Worm (Caenorhabditis elegans): ENCODE measurements around the gene str-198.
"Not testable (repeated sequence)": the region's sequence is repeated elsewhere in the genome, so short reads cannot be mapped to it uniquely, and the experiment has no call there.

Gene str-198

ce11 chrV:16040140-16040827 is 7.3 kb upstream of the str-198 start, which contains the start of the genes his-4 and his-3:
Gene his-4, minus strand, starts transcription at chrV:16040515.
Gene his-3, plus strand, starts transcription at chrV:16040808.
- TF ChIP-seq lin-13 (GFP tag; optimal IDR thresholded peaks at IDR 0.05) (peak; percentile 24), nhr-25 (tag; optimal IDR thresholded peaks at IDR 0.05) (peak; percentile 85), nhr-129 (tag; optimal IDR thresholded peaks at IDR 0.05) (peak; percentile 27), sma-9 (GFP tag; optimal IDR thresholded peaks at IDR 0.05) (peak; percentile 59), fos-1 (tag; optimal IDR thresholded peaks at IDR 0.05) (peak; percentile 49), lsy-2 (tag; optimal IDR thresholded peaks at IDR 0.05) (peak in 1 of 2 experiments; percentile 38), sma-3 (GFP tag; optimal IDR thresholded peaks at IDR 0.05) (peak; percentile 39), ceh-16 (tag; optimal IDR thresholded peaks at IDR 0.05) (peak; percentile 95), F13H6.1 (tag; optimal IDR thresholded peaks at IDR 0.05) (peak; percentile 27), nhr-6 (tag; optimal IDR thresholded peaks at IDR 0.05) (peak; percentile 52)
- TF ChIP-seq sma-9 (tag; optimal IDR thresholded peaks at IDR 0.05), result not testable (repeated sequence)

- TF ChIP-seq nhr-21 (tag; optimal IDR thresholded peaks at IDR 0.05), result no peak
Measured at ce11 chrV:16041412-16041811, 6.2 kb upstream of the str-198 start.

ce11 chrV:16041925-16042742 is 5.5 kb upstream of the str-198 start, which contains the start of the genes his-2 and his-1:
Gene his-2, minus strand, starts transcription at chrV:16042283.
Gene his-1, plus strand, starts transcription at chrV:16042520.
- peak; percentile 19 for TF ChIP-seq nhr-25 (tag; optimal IDR thresholded peaks at IDR 0.05)

- TF ChIP-seq crh-2 (tag; optimal IDR thresholded peaks at IDR 0.05) (no peak), nhr-10 (tag; optimal IDR thresholded peaks at IDR 0.05) (no peak), unc-39 (tag; optimal IDR thresholded peaks at IDR 0.05) (no peak), gmeb-1 (tag; optimal IDR thresholded peaks at IDR 0.05) (no peak), lsy-2 (tag; optimal IDR thresholded peaks at IDR 0.05) (no peak), sma-9 (GFP tag; optimal IDR thresholded peaks at IDR 0.05) (no peak), sma-9 (tag; optimal IDR thresholded peaks at IDR 0.05) (no peak), nhr-129 (tag; optimal IDR thresholded peaks at IDR 0.05) (no peak), ama-1 (optimal IDR thresholded peaks at IDR 0.05) (no peak), nhr-77 (tag; optimal IDR thresholded peaks at IDR 0.05) (no peak), fos-1 (tag; optimal IDR thresholded peaks at IDR 0.05) (no peak), nhr-12 (tag; optimal IDR thresholded peaks at IDR 0.05) (no peak), nhr-237 (tag; optimal IDR thresholded peaks at IDR 0.05) (no peak), lin-13 (GFP tag; optimal IDR thresholded peaks at IDR 0.05) (no peak), mab-5 (tag; optimal IDR thresholded peaks at IDR 0.05) (no peak), egl-27 (tag; optimal IDR thresholded peaks at IDR 0.05) (no peak), lin-39 (tag; optimal IDR thresholded peaks at IDR 0.05) (no peak), ztf-4 (tag; optimal IDR thresholded peaks at IDR 0.05) (no peak)
Measured at ce11 chrV:16042743-16043014, 4.9 kb upstream of the str-198 start.

ce11 chrV:16043686-16044085 is 3.9 kb upstream of the str-198 start:
- TF ChIP-seq lsy-2 (tag; optimal IDR thresholded peaks at IDR 0.05) (no peak), crh-2 (tag; optimal IDR thresholded peaks at IDR 0.05) (peak; percentile 23), ztf-4 (tag; optimal IDR thresholded peaks at IDR 0.05) (no peak), lin-39 (tag; optimal IDR thresholded peaks at IDR 0.05) (no peak), aly-2 (tag; optimal IDR thresholded peaks at IDR 0.05) (no peak), ceh-16 (tag; optimal IDR thresholded peaks at IDR 0.05) (no peak), nhr-23 (tag; optimal IDR thresholded peaks at IDR 0.05) (no peak), nhr-237 (tag; optimal IDR thresholded peaks at IDR 0.05) (no peak), nhr-12 (tag; optimal IDR thresholded peaks at IDR 0.05) (no peak), C34F6.9 (tag; optimal IDR thresholded peaks at IDR 0.05) (no peak), peb-1 (tag; optimal IDR thresholded peaks at IDR 0.05) (no peak), elt-3 (tag; optimal IDR thresholded peaks at IDR 0.05) (no peak), ZK546.5 (tag; optimal IDR thresholded peaks at IDR 0.05) (no peak), fos-1 (tag; optimal IDR thresholded peaks at IDR 0.05) (peak; percentile 31), sma-9 (GFP tag; optimal IDR thresholded peaks at IDR 0.05) (peak; percentile 23), sma-9 (tag; optimal IDR thresholded peaks at IDR 0.05) (no peak)

- no peak for TF ChIP-seq lsy-2 (tag; optimal IDR thresholded peaks at IDR 0.05)
- no peak for TF ChIP-seq unc-39 (tag; optimal IDR thresholded peaks at IDR 0.05)
- no peak for TF ChIP-seq aly-2 (tag; optimal IDR thresholded peaks at IDR 0.05)
- no peak for TF ChIP-seq peb-1 (tag; optimal IDR thresholded peaks at IDR 0.05)
- TF ChIP-seq blmp-1 (tag; optimal IDR thresholded peaks at IDR 0.05; ENCODE audit: insufficient read depth), result no peak
- no peak for TF ChIP-seq elt-3 (tag; optimal IDR thresholded peaks at IDR 0.05)
- no peak for TF ChIP-seq F13H6.1 (tag; optimal IDR thresholded peaks at IDR 0.05)
- TF ChIP-seq nhr-11 (tag; optimal IDR thresholded peaks at IDR 0.05), result no peak
- no peak for TF ChIP-seq ceh-16 (tag; optimal IDR thresholded peaks at IDR 0.05)
- no peak for TF ChIP-seq sem-4 (tag; optimal IDR thresholded peaks at IDR 0.05)
- TF ChIP-seq crh-2 (tag; optimal IDR thresholded peaks at IDR 0.05), result peak; percentile 76
- no peak for TF ChIP-seq lin-39 (tag; optimal IDR thresholded peaks at IDR 0.05)
- TF ChIP-seq gmeb-1 (tag; optimal IDR thresholded peaks at IDR 0.05), result peak; percentile 55
- no peak for TF ChIP-seq mdl-1 (tag; optimal IDR thresholded peaks at IDR 0.05)
- no peak for TF ChIP-seq unc-55 (GFP tag; optimal IDR thresholded peaks at IDR 0.05)
- no peak for TF ChIP-seq C34F6.9 (tag; optimal IDR thresholded peaks at IDR 0.05)
- TF ChIP-seq nhr-10 (tag; optimal IDR thresholded peaks at IDR 0.05), result no peak
- no peak for TF ChIP-seq snpc-4 (tag; optimal IDR thresholded peaks at IDR 0.05)
- TF ChIP-seq alr-1 (tag; optimal IDR thresholded peaks at IDR 0.05), result no peak
- no peak for TF ChIP-seq fos-1 (tag; optimal IDR thresholded peaks at IDR 0.05)
- no peak for TF ChIP-seq ceh-82 (tag; optimal IDR thresholded peaks at IDR 0.05)
- no peak for TF ChIP-seq lin-11 (tag; optimal IDR thresholded peaks at IDR 0.05)
Measured at ce11 chrV:16045837-16046236, 1.8 kb upstream of the str-198 start, which contains the start of gene T10C6.15. Gene T10C6.15, minus strand, starts transcription at chrV:16045940.

Data from whole organism, L2 larva.